Worm (Caenorhabditis elegans) whole organism, late embryonic: Measurements from ENCODE around the gene nhr-55.

Source experiments
- C38D4.7 ChIP-seq: fragments of 200-800 bp; sonication (Bioruptor generic); optimal IDR thresholded peaks from 2 replicates; lab custom pipeline; 2018; ENCODE audit warnings: mild to moderate bottlenecking, missing genetic modification characterization, moderate library complexity, missing compliant biosample characterization
- K02D7.2 ChIP-seq: sonication (generic microtip); optimal IDR thresholded peaks from 2 replicates; lab custom pipeline; 2017; ENCODE audit warnings: mild to moderate bottlenecking, missing genetic modification characterization, missing compliant biosample characterization
- K09A11.1 ChIP-seq: sonication (generic microtip); optimal IDR thresholded peaks from 2 replicates; lab custom pipeline; 2017; ENCODE audit warnings: antibody characterized with exemption, mild to moderate bottlenecking, missing genetic modification characterization, missing compliant biosample characterization; ENCODE audit not compliant: insufficient read depth
- ceh-19 ChIP-seq: fragments of 200-800 bp; sonication (Bioruptor generic); optimal IDR thresholded peaks from 2 replicates; lab custom pipeline; 2018; ENCODE audit warnings: mild to moderate bottlenecking, missing genetic modification characterization, missing compliant biosample characterization
- ceh-22 ChIP-seq: sonication (generic microtip); optimal IDR thresholded peaks from 2 replicates; lab custom pipeline; 2017; ENCODE audit warnings: missing biosample characterization, missing genetic modification characterization
- ceh-31 ChIP-seq: sonication (generic microtip); optimal IDR thresholded peaks from 2 replicates; lab custom pipeline; 2016; ENCODE audit warnings: missing genetic modification characterization, missing compliant biosample characterization
- ceh-45 ChIP-seq: fragments of 200-800 bp; sonication (Bioruptor generic); IDR thresholded peaks from 2 replicates; pipeline ENCODE4 v1.3.6; 2022; ENCODE audit warnings: missing genetic modification reagents, missing genetic modification characterization, missing compliant biosample characterization
- ceh-48 ChIP-seq: sonication (generic microtip); optimal IDR thresholded peaks from 2 replicates; lab custom pipeline; 2016; ENCODE audit warnings: missing genetic modification characterization, inconsistent platforms, missing compliant biosample characterization
- ceh-6 ChIP-seq: fragments of 200-800 bp; sonication (Bioruptor generic); optimal IDR thresholded peaks from 2 replicates; lab custom pipeline; 2018; ENCODE audit warnings: mild to moderate bottlenecking, missing genetic modification characterization, missing compliant biosample characterization
- fkh-10 ChIP-seq: fragments of 150-350 bp; optimal IDR thresholded peaks from 2 replicates; lab custom pipeline; 2014; ENCODE audit warnings: missing biosample characterization, missing genetic modification reagents, missing genetic modification characterization
- hlh-15 ChIP-seq: sonication (generic microtip); optimal IDR thresholded peaks from 2 replicates; lab custom pipeline; 2016; ENCODE audit warnings: missing genetic modification characterization, missing compliant biosample characterization
- hlh-6 ChIP-seq: sonication (generic microtip); optimal IDR thresholded peaks from 2 replicates; lab custom pipeline; 2016; ENCODE audit warnings: missing genotype, missing genetic modification characterization, missing compliant biosample characterization
- lin-11 ChIP-seq: fragments of 200-800 bp; sonication (Bioruptor generic); optimal IDR thresholded peaks from 2 replicates; lab custom pipeline; 2018; ENCODE audit warnings: mild to moderate bottlenecking, missing genetic modification characterization, missing compliant biosample characterization
- madf-2 ChIP-seq: sonication (generic microtip); optimal IDR thresholded peaks from 2 replicates; lab custom pipeline; 2017; ENCODE audit warnings: missing genetic modification characterization, missing compliant biosample characterization
- pha-2 ChIP-seq: sonication (generic microtip); optimal IDR thresholded peaks from 2 replicates; lab custom pipeline; 2017; ENCODE audit warnings: mild to moderate bottlenecking, missing genetic modification characterization, missing compliant biosample characterization
- pha-4 ChIP-seq: fragments of 150-350 bp; optimal IDR thresholded peaks from 2 replicates; lab custom pipeline; 2018; ENCODE audit warnings: missing biosample characterization, missing genetic modification reagents, missing genetic modification characterization
- pqm-1 ChIP-seq: sonication (generic microtip); optimal IDR thresholded peaks from 2 replicates; lab custom pipeline; 2016; ENCODE audit warnings: missing genetic modification characterization, missing compliant biosample characterization
- sox-4 ChIP-seq: sonication (generic microtip); optimal IDR thresholded peaks from 2 replicates; lab custom pipeline; 2017; ENCODE audit warnings: mild to moderate bottlenecking, missing genetic modification characterization, inconsistent platforms, missing compliant biosample characterization
- ttx-3 ChIP-seq: sonication (generic microtip); optimal IDR thresholded peaks from 2 replicates; lab custom pipeline; 2016; ENCODE audit warnings: missing genetic modification reagents, missing genetic modification characterization, missing compliant biosample characterization
- unc-42 ChIP-seq: sonication (generic microtip); optimal IDR thresholded peaks from 2 replicates; lab custom pipeline; 2016; ENCODE audit warnings: missing genotype, missing genetic modification characterization, missing compliant biosample characterization
- ztf-16 ChIP-seq: sonication (generic microtip); optimal IDR thresholded peaks from 2 replicates; lab custom pipeline; 2017; ENCODE audit warnings: missing genetic modification characterization, missing compliant biosample characterization

Gene nhr-55

DNA sequence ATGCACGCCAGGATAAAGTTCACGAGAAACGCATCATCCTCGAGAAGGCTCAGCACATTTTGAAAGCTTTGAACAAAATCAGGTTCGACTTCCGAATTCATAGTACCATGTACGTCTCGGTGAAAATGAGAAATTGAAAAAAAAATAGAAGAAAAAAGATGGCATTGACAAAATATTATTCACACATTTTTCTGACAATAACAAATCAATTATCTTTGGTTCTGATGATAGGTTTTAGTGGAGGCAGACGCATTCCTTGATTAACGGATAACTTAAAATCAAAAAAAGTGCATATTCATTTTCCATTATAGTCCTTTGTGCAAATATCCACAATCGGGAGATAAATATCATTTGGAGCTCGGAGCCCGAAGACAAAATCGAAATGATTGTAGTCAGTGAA lies 43.6 kb downstream of the nhr-55 start, which contains the start of gene srw-107:
TSS of gene srw-107 (minus strand) at position 101 of the 400 bp plus-strand sequence.
- TF ChIP-seq sox-4 (tag; lab: Kevin White, UChicago) = no peak
- TF ChIP-seq pqm-1 = no peak
- TF ChIP-seq ceh-31 (tag; lab: Kevin White, UChicago) = no peak

- no peak for TF ChIP-seq pha-2 (tag; lab: Kevin White, UChicago)
- no peak for TF ChIP-seq lin-11 (tag; lab: Kevin White, UChicago)
- no peak for TF ChIP-seq unc-42 (tag; lab: Kevin White, UChicago)
- no peak for TF ChIP-seq ceh-48 (tag; lab: Kevin White, UChicago)
- no peak for TF ChIP-seq ceh-45 (GFP tag; lab: Robert Waterston, UW)
- TF ChIP-seq, all 69 proteins: peak for 0
Measured at ce11 chrV:524058-524457, 46.1 kb downstream of the nhr-55 start, which contains the start of gene lipl-3. TSS of gene lipl-3 (minus strand) at chrV:524218.

- TF ChIP-seq ceh-6 (GFP tag; lab: Kevin White, UChicago) = no peak
- TF ChIP-seq hlh-6 = no peak
- no peak for TF ChIP-seq sox-4 (tag; lab: Kevin White, UChicago)
- TF ChIP-seq hlh-15 (tag; lab: Kevin White, UChicago) = no peak
- TF ChIP-seq, all 69 proteins: peak for 0
Measured at ce11 chrV:525040-525439, 47.1 kb downstream of the nhr-55 start, which contains the start of gene R11G11.16. TSS of gene R11G11.16 (minus strand) at chrV:525140.

DNA sequence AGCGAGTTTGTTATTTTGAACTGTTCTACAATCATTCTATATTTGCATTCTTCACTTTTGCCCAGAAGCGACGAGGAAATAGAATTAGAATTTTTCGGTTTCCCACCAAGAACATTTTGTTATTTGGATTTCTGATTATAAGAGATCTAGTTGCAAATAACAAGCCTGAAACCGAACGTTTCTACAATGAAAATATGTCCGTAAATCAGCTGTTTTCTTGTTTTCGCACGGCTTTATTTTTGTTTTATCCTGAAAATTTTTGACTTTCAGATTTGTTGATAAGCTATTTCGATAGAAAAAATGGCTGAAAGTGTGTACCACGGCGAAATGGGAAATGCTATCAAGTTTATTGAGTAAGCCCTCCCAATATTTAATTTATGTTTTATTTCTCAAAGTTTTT lies 49.6 kb downstream of the nhr-55 start, which contains the start of gene srw-108:
TSS of gene srw-108 (plus strand) at position 301 of the 400 bp plus-strand sequence.
- TF ChIP-seq ceh-22 (tag; lab: Kevin White, UChicago) (no peak), fkh-10 (GFP tag; lab: Kevin White, UChicago) (no peak), ceh-19 (GFP tag; lab: Kevin White, UChicago) (no peak), ceh-45 (GFP tag; lab: Robert Waterston, UW) (no peak), unc-42 (tag; lab: Kevin White, UChicago) (no peak), ttx-3 (no peak), K02D7.2 (tag; lab: Kevin White, UChicago) (no peak), ztf-16 (tag; lab: Kevin White, UChicago) (no peak), pha-4 (tag; lab: Kevin White, UChicago) (no peak), madf-2 (tag; lab: Kevin White, UChicago) (no peak), C38D4.7 (no peak), K09A11.1 (tag; lab: Kevin White, UChicago) (no peak)
